Fruit fly (Drosophila melanogaster): ENCODE measurements around the gene SkpD.

dm6 chrX:19773734-19774702, 38.5 kb upstream of the SkpD start:
- TF ChIP-seq ttk (optimal IDR thresholded peaks at IDR 0.05) (no peak), h (optimal IDR thresholded peaks at IDR 0.05) (no peak), psq (optimal IDR thresholded peaks at IDR 0.05) (no peak), insv (optimal IDR thresholded peaks at IDR 0.05) (no peak), Myc (optimal IDR thresholded peaks at IDR 0.05) (no peak), Sin3A (optimal IDR thresholded peaks at IDR 0.05) (no peak)
